Worm (Caenorhabditis elegans): ENCODE data around the gene ZK287.4.

ZK287.4 gene

ce11 chrV:9692109-9692581, 6.7 kb upstream of the ZK287.4 start, which contains the start of gene ztf-9 (continued):
- TF ChIP-seq ceh-100 (GFP tag; IDR thresholded peaks at IDR 0.05): no peak
- TF ChIP-seq D2030.7 (GFP tag; IDR thresholded peaks at IDR 0.05): no peak
- TF ChIP-seq F55B11.4 (tag; optimal IDR thresholded peaks at IDR 0.05; ENCODE audit: borderline replicate concordance, insufficient read depth): no peak
- TF ChIP-seq somi-1 (GFP tag; optimal IDR thresholded peaks at IDR 0.05): peak; percentile 34
- TF ChIP-seq dpl-1 (GFP tag; optimal IDR thresholded peaks at IDR 0.05): no peak
- TF ChIP-seq mes-4 (tag; optimal IDR thresholded peaks at IDR 0.05): no peak
- TF ChIP-seq repo-1 (tag; optimal IDR thresholded peaks at IDR 0.05): peak; percentile 23
- no peak for TF ChIP-seq hmg-1.2 (GFP tag; IDR thresholded peaks at IDR 0.05)
- peak; percentile 30 for TF ChIP-seq nhr-80 (tag; optimal IDR thresholded peaks at IDR 0.05)
- TF ChIP-seq tlf-1 (GFP tag; optimal IDR thresholded peaks at IDR 0.05): no peak
- TF ChIP-seq rcor-1 (GFP tag; IDR thresholded peaks at IDR 0.05): no peak
- no peak for TF ChIP-seq ztf-25 (GFP tag; IDR thresholded peaks at IDR 0.05)
- no peak for TF ChIP-seq nfya-1 (tag; optimal IDR thresholded peaks at IDR 0.05; ENCODE audit: borderline replicate concordance, insufficient read depth)
- no peak for TF ChIP-seq snpc-1.1 (tag; optimal IDR thresholded peaks at IDR 0.05; ENCODE audit: insufficient read depth)
- 0 out of 2 replicates have a peak, but pooled peaks have one; percentile 69 for TF ChIP-seq dox-1 (GFP tag; IDR thresholded peaks at IDR 0.05)
- TF ChIP-seq sptf-2 (GFP tag; optimal IDR thresholded peaks at IDR 0.05): no peak
- no peak for TF ChIP-seq bed-2 (GFP tag; IDR thresholded peaks at IDR 0.05)
- no peak for TF ChIP-seq unc-130 (GFP tag; optimal IDR thresholded peaks at IDR 0.05)
- TF ChIP-seq ceh-27 (GFP tag; optimal IDR thresholded peaks at IDR 0.05): peak; percentile 5
- TF ChIP-seq F52B5.7 (tag; optimal IDR thresholded peaks at IDR 0.05): no peak
- no peak for TF ChIP-seq rec-8 (tag; optimal IDR thresholded peaks at IDR 0.05)
- no peak for TF ChIP-seq zim-3 (tag; optimal IDR thresholded peaks at IDR 0.05)
- peak; percentile 17 for TF ChIP-seq F23B12.7 (tag; optimal IDR thresholded peaks at IDR 0.05; ENCODE audit: insufficient read depth)
- TF ChIP-seq Y67H2A.10 (GFP tag; conservative IDR thresholded peaks at IDR 0.05): no peak
- no peak for TF ChIP-seq atf-7 (tag; optimal IDR thresholded peaks at IDR 0.05)
- TF ChIP-seq athp-1 (tag; optimal IDR thresholded peaks at IDR 0.05): no peak
- TF ChIP-seq egrh-3 (GFP tag; IDR thresholded peaks at IDR 0.05): peak; percentile 69
- no peak for TF ChIP-seq nfyb-1 (GFP tag; IDR thresholded peaks at IDR 0.05)
- no peak for TF ChIP-seq die-1 (tag; optimal IDR thresholded peaks at IDR 0.05)
- no peak for TF ChIP-seq efl-1 (GFP tag; optimal IDR thresholded peaks at IDR 0.05)
- TF ChIP-seq lag-1 (GFP tag; IDR thresholded peaks at IDR 0.05): no peak
- no peak for TF ChIP-seq Y53F4B.3 (GFP tag; IDR thresholded peaks at IDR 0.05)
- no peak for TF ChIP-seq chd-7 (tag; optimal IDR thresholded peaks at IDR 0.05)
- no peak for TF ChIP-seq Y56A3A.18 (GFP tag; IDR thresholded peaks at IDR 0.05)
- TF ChIP-seq hlh-26 (GFP tag; conservative IDR thresholded peaks at IDR 0.05): no peak
- no peak for TF ChIP-seq tbp1 (GFP tag; optimal IDR thresholded peaks at IDR 0.05)
- TF ChIP-seq attf-6 (GFP tag; IDR thresholded peaks at IDR 0.05): no peak
- TF ChIP-seq lsy-27 (tag; optimal IDR thresholded peaks at IDR 0.05; ENCODE audit: borderline replicate concordance, insufficient read depth): no peak
- no peak for TF ChIP-seq egl-18 (GFP tag; IDR thresholded peaks at IDR 0.05)
- TF ChIP-seq ekl-4 (GFP tag; IDR thresholded peaks at IDR 0.05): no peak
- no peak for TF ChIP-seq madf-3 (GFP tag; IDR thresholded peaks at IDR 0.05)
- no peak for TF ChIP-seq ceh-91 (GFP tag; IDR thresholded peaks at IDR 0.05)
- TF ChIP-seq ceh-58 (GFP tag; IDR thresholded peaks at IDR 0.05): no peak
- no peak for TF ChIP-seq mel-28 (tag; optimal IDR thresholded peaks at IDR 0.05; ENCODE audit: borderline replicate concordance)
- TF ChIP-seq pbrm-1 (GFP tag; IDR thresholded peaks at IDR 0.05): no peak
- no peak for TF ChIP-seq hsf-1 (GFP tag; IDR thresholded peaks at IDR 0.05)
- no peak for TF ChIP-seq lin-35 (GFP tag; optimal IDR thresholded peaks at IDR 0.05)
- no peak for TF ChIP-seq ztf-22 (GFP tag; optimal IDR thresholded peaks at IDR 0.05)

Data from whole organism, young adult.